Worm (Caenorhabditis elegans): Measurements from ENCODE around the gene ptl-1.

DNA sequence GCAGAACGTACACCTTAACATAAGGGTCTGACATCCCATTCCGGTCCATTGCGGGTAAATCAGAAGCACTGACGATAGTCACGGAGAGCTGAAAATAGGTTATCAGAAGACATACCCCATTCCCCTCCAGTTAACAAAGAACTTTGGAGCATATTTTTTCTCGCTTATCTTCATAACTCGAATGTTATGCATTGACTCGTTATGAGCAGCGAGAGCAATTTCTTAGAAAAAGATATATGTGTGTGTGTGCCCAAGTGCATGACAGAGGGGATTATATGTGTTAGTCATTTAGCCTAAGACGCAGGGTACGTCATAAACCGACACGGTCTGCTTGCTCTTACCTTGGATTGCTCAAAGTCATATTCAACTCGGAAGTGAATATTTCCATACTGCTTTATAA lies 24.6 kb downstream of the ptl-1 start:
- TF ChIP-seq snpc-4 (tag; optimal IDR thresholded peaks at IDR 0.05) (no peak), fos-1 (tag; optimal IDR thresholded peaks at IDR 0.05) (no peak), nhr-28 (tag; optimal IDR thresholded peaks at IDR 0.05) (no peak), unc-62 (GFP tag; optimal IDR thresholded peaks at IDR 0.05 in 1 of 2) (no peak), unc-62 (tag; optimal IDR thresholded peaks at IDR 0.05) (no peak), nhr-237 (tag; optimal IDR thresholded peaks at IDR 0.05) (no peak), nhr-77 (tag; optimal IDR thresholded peaks at IDR 0.05) (no peak), nhr-11 (tag; optimal IDR thresholded peaks at IDR 0.05) (no peak), fkh-10 (GFP tag; optimal IDR thresholded peaks at IDR 0.05) (no peak), zip-11 (GFP tag; IDR thresholded peaks at IDR 0.05) (no peak), hif-1 (tag; optimal IDR thresholded peaks at IDR 0.05) (no peak)

All from whole organism, L4 larva.